Fruit fly (Drosophila melanogaster) whole organism, prepupa: Measurements from ENCODE around the gene S6KL.

Experiments
- Blimp-1 ChIP-seq: fragments of 200-800 bp; sonication (Bioruptor generic); optimal IDR thresholded peaks from 3 replicates; lab custom pipeline; 2017; ENCODE audit warnings: missing biosample characterization, missing genetic modification characterization, mild to moderate bottlenecking, moderate library complexity, missing genetic modification reagents
- CG11762 ChIP-seq: fragments of 200-800 bp; sonication (Bioruptor generic); optimal IDR thresholded peaks from 3 replicates; lab custom pipeline; 2016; ENCODE audit warnings: missing biosample characterization, missing genetic modification characterization; ENCODE audit not compliant: insufficient read depth
- CG11902 ChIP-seq: fragments of 200-800 bp; sonication (Bioruptor generic); optimal IDR thresholded peaks from 3 replicates; lab custom pipeline; 2016; ENCODE audit warnings: missing biosample characterization, missing genetic modification characterization
- CG1621 ChIP-seq: fragments of 200-800 bp; sonication (Bioruptor generic); optimal IDR thresholded peaks from 3 replicates; lab custom pipeline; 2018; ENCODE audit warnings: missing biosample characterization, mild to moderate bottlenecking, missing genetic modification characterization
- CG16779 ChIP-seq: fragments of 200-800 bp; sonication (Bioruptor generic); optimal IDR thresholded peaks from 3 replicates; lab custom pipeline; 2017; ENCODE audit warnings: missing biosample characterization, mild to moderate bottlenecking, missing genetic modification characterization
- CG3032 ChIP-seq: fragments of 200-800 bp; optimal IDR thresholded peaks from 2 replicates; lab custom pipeline; 2019; ENCODE audit warnings: missing biosample characterization, mild to moderate bottlenecking, missing genetic modification characterization, moderate library complexity
- CG31627 ChIP-seq: fragments of 200-800 bp; sonication (Bioruptor generic); optimal IDR thresholded peaks from 3 replicates; lab custom pipeline; 2016; ENCODE audit warnings: missing biosample characterization, missing genetic modification characterization
- CG32006 ChIP-seq: fragments of 200-800 bp; sonication (Bioruptor generic); optimal IDR thresholded peaks from 3 replicates; lab custom pipeline; 2017; ENCODE audit warnings: missing biosample characterization, mild to moderate bottlenecking, missing genetic modification characterization
- CG34406 ChIP-seq: fragments of 200-800 bp; sonication (Bioruptor generic); optimal IDR thresholded peaks from 3 replicates; lab custom pipeline; 2016; ENCODE audit warnings: missing biosample characterization, missing genetic modification characterization
- CG3919 ChIP-seq: fragments of 200-800 bp; sonication (Bioruptor generic); optimal IDR thresholded peaks from 3 replicates; lab custom pipeline; 2016; ENCODE audit warnings: missing biosample characterization, missing genetic modification characterization
- CG6792 ChIP-seq: fragments of 200-800 bp; sonication (Bioruptor generic); optimal IDR thresholded peaks from 3 replicates; lab custom pipeline; 2016; ENCODE audit warnings: missing biosample characterization, missing genetic modification characterization
- CG6808 ChIP-seq: fragments of 200-800 bp; sonication (Bioruptor generic); optimal IDR thresholded peaks from 3 replicates; lab custom pipeline; 2017; ENCODE audit warnings: missing biosample characterization, missing genetic modification characterization, mild to moderate bottlenecking, moderate library complexity, missing genetic modification reagents
- CG8119 ChIP-seq: fragments of 200-800 bp; sonication (Bioruptor generic); IDR thresholded peaks from 3 replicates; pipeline ENCODE4 v1.3.6; 2022; ENCODE audit warnings: missing biosample characterization, missing genetic modification characterization
- CG8319 ChIP-seq: fragments of 200-800 bp; sonication (Bioruptor generic); optimal IDR thresholded peaks from 3 replicates; lab custom pipeline; 2016; ENCODE audit warnings: missing biosample characterization, missing genetic modification characterization
- CG9139 ChIP-seq: fragments of 200-800 bp; sonication (Bioruptor generic); optimal IDR thresholded peaks from 3 replicates; lab custom pipeline; 2017; ENCODE audit warnings: missing biosample characterization, mild to moderate bottlenecking, missing genetic modification characterization
- Eip78C ChIP-seq: fragments of 200-800 bp; sonication (Bioruptor generic); peaks from one replicate; lab custom pipeline; 2016; ENCODE audit warnings: missing biosample characterization, missing genetic modification characterization
- Ets21C ChIP-seq: fragments of 200-800 bp; sonication (Bioruptor generic); optimal IDR thresholded peaks from 3 replicates; lab custom pipeline; 2016; ENCODE audit warnings: missing biosample characterization, missing genetic modification characterization
- Hr38 ChIP-seq: sonication (Bioruptor generic); optimal IDR thresholded peaks from 2 replicates; lab custom pipeline; 2016; ENCODE audit warnings: missing biosample characterization, missing genetic modification characterization
- Hr4 ChIP-seq: fragments of 200-800 bp; sonication (Bioruptor generic); optimal IDR thresholded peaks from 3 replicates; lab custom pipeline; 2016; ENCODE audit warnings: missing biosample characterization, missing genetic modification characterization
- Lpt ChIP-seq: fragments of 200-800 bp; sonication (Bioruptor generic); optimal IDR thresholded peaks from 3 replicates; lab custom pipeline; 2016; ENCODE audit warnings: missing biosample characterization, missing genetic modification characterization
- Met ChIP-seq: fragments of 200-800 bp; sonication (Bioruptor generic); optimal IDR thresholded peaks from 3 replicates; lab custom pipeline; 2016; ENCODE audit warnings: missing biosample characterization, missing genetic modification characterization
- OdsH ChIP-seq: fragments of 200-800 bp; sonication (Bioruptor generic); optimal IDR thresholded peaks from 3 replicates; lab custom pipeline; 2016; ENCODE audit warnings: missing biosample characterization, missing genetic modification characterization
- Smox ChIP-seq: fragments of 200-800 bp; sonication (Bioruptor generic); optimal IDR thresholded peaks from 3 replicates; lab custom pipeline; 2016; ENCODE audit warnings: missing biosample characterization, missing genetic modification characterization
- Sox102F ChIP-seq: fragments of 200-800 bp; sonication (Bioruptor generic); optimal IDR thresholded peaks from 2 replicates; lab custom pipeline; 2016; ENCODE audit warnings: missing biosample characterization, mild to moderate bottlenecking, missing genetic modification characterization
- acj6 ChIP-seq: fragments of 200-800 bp; sonication (Bioruptor generic); optimal IDR thresholded peaks from 3 replicates; lab custom pipeline; 2016; ENCODE audit warnings: missing biosample characterization, missing genetic modification characterization
- eg ChIP-seq: fragments of 200-800 bp; sonication (Bioruptor generic); IDR thresholded peaks from 3 replicates; pipeline ENCODE4 v1.3.6; 2022; ENCODE audit warnings: missing biosample characterization, missing genetic modification characterization
- esn ChIP-seq: fragments of 200-800 bp; sonication (Bioruptor generic); optimal IDR thresholded peaks from 2 replicates; lab custom pipeline; 2016; ENCODE audit warnings: missing biosample characterization, mild to moderate bottlenecking, missing genetic modification characterization, moderate library complexity
- fd59A ChIP-seq: fragments of 200-800 bp; sonication (Bioruptor generic); optimal IDR thresholded peaks from 2 replicates; lab custom pipeline; 2017; ENCODE audit warnings: missing biosample characterization, mild to moderate bottlenecking, missing genetic modification characterization, missing genetic modification reagents
- fkh ChIP-seq: fragments of 200-800 bp; sonication (Bioruptor generic); optimal IDR thresholded peaks from 3 replicates; lab custom pipeline; 2017; ENCODE audit warnings: missing biosample characterization, mild to moderate bottlenecking, missing genetic modification characterization, moderate library complexity
- net ChIP-seq: fragments of 200-800 bp; sonication (Bioruptor generic); optimal IDR thresholded peaks from 3 replicates; lab custom pipeline; 2016; ENCODE audit warnings: missing biosample characterization, missing genetic modification characterization
- salr ChIP-seq, 2 experiments: fragments of 200-800 bp; sonication (Bioruptor generic); optimal IDR thresholded peaks; 3 replicates each; lab custom pipeline; 2016 to 2018; ENCODE audit warnings: missing biosample characterization in 2 of 2, missing genetic modification characterization in 2 of 2, mild to moderate bottlenecking in 1 of 2
- ss ChIP-seq, 2 experiments: fragments of 200-800 bp; sonication (Bioruptor generic); optimal IDR thresholded peaks; 2 replicates in 1 of 2; 3 replicates in 1 of 2; lab custom pipeline; 2017 to 2018; ENCODE audit warnings: mild to moderate bottlenecking in 2 of 2, missing biosample characterization in 2 of 2, missing genetic modification characterization in 2 of 2, moderate library complexity in 1 of 2

Gene S6KL

dm6 chrX:18789353-18790210 is 1.3 kb downstream of the S6KL start (continued):
- TF ChIP-seq Blimp-1 (GFP tag; lab: Kevin White, UChicago) (no peak), CG11902 (peak; percentile 8), Hr38 (GFP tag; lab: Kevin White, UChicago) (no peak), fd59A (GFP tag; lab: Kevin White, UChicago) (peak; percentile 40), OdsH (GFP tag; lab: Kevin White, UChicago) (peak; percentile 70), CG34406 (peak; percentile 62), salr (GFP tag; optimal IDR thresholded peaks at IDR 0.05; lab: Kevin White, UChicago) (peak in 1 of 2 experiments; percentile 77), Sox102F (peak; percentile 71), fkh (GFP tag; lab: Kevin White, UChicago) (peak; percentile 23), CG1621 (no peak), Hr4 (GFP tag; lab: Kevin White, UChicago) (peak; percentile 74), CG9139 (no peak), CG3919 (GFP tag; lab: Kevin White, UChicago) (peak; percentile 60), CG6808 (peak; percentile 42), CG8119 (GFP tag; lab: Robert Waterston, UW) (peak; percentile 55; the same call in 2 of the 3 replicates), Smox (GFP tag; lab: Kevin White, UChicago) (peak; percentile 54), acj6 (GFP tag; lab: Kevin White, UChicago) (peak; percentile 60), CG32006 (GFP tag; lab: Kevin White, UChicago) (peak; percentile 82), CG8319 (GFP tag; lab: Kevin White, UChicago) (peak; percentile 70), Lpt (GFP tag; lab: Kevin White, UChicago) (peak; percentile 34), CG11762 (GFP tag; lab: Kevin White, UChicago) (peak; percentile 8), CG6792 (peak; percentile 59), esn (GFP tag; lab: Kevin White, UChicago) (peak; percentile 78), CG16779 (tag; lab: Kevin White, UChicago) (peak; percentile 24), CG3032 (tag; lab: Kevin White, UChicago) (peak; percentile 40)

DNA sequence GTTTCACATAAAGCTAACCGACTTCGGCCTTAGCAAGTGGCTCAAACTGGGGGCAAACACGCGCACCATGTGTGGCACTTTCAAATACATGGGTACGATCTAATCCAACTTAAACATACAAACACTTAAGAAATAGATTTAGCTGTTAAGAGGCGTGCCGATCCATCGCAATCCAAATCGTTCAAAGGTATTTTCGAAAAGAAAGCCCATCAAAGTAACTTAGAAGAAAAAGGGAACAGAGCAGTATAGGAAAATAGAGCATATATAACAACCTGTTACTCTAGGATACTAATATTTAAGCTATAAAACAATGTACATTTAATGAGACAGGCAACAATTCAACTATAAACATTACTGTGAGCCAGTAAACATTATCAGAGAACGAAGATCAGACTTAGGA is 3.1 kb downstream of the S6KL start, which contains the start of gene Atg101:
TSS of gene Atg101 (plus strand) at position 301 of the 400 bp plus-strand sequence.
- no peak for TF ChIP-seq net (GFP tag; lab: Kevin White, UChicago)

dm6 chrX:18797567-18797966 is 9.3 kb downstream of the S6KL start, which contains the start of gene bnb:
bnb (minus strand) TSS chrX:18797687.
- TF ChIP-seq fd59A (GFP tag; lab: Kevin White, UChicago) (no peak), eg (GFP tag; lab: Robert Waterston, UW) (no peak), Lpt (GFP tag; lab: Kevin White, UChicago) (no peak), CG9139 (peak; percentile 3), esn (GFP tag; lab: Kevin White, UChicago) (no peak), CG31627 (no peak), CG6808 (no peak), Eip78C (GFP tag; lab: Kevin White, UChicago) (peak; percentile 27), ss (GFP tag; optimal IDR thresholded peaks at IDR 0.05; lab: Kevin White, UChicago) (peak in 1 of 2 experiments; percentile 14), Met (no peak), Ets21C (GFP tag; lab: Kevin White, UChicago) (no peak)

DNA sequence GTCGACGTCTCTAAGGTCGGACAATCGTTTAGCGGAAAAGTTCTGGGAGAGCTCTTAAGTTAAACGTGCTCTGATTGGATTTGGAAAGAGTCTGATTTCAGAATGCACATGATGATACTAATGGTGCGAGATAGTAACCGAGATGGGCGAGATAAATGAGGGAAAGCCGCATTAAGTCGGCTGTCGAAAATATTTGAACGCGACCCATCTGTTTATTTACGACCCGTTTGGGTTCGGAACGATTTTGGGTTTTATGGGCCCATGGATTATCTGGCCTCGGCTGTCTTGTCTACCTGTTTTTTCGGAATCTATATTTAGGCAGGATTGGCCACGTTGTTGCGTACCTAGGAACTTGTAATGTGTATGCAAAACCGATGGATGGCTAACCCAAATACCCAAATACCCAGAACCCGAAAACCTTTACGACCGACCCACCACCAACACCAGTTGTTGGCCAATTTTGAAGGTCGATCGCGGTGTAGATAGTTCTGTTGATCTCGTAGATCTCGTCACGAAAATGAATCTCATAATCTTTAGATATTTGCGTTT is 11.1 kb downstream of the S6KL start:
- TF ChIP-seq Blimp-1 (GFP tag; lab: Kevin White, UChicago): no peak
